Worm (Caenorhabditis elegans): ENCODE data around the gene srw-44.

DNA sequence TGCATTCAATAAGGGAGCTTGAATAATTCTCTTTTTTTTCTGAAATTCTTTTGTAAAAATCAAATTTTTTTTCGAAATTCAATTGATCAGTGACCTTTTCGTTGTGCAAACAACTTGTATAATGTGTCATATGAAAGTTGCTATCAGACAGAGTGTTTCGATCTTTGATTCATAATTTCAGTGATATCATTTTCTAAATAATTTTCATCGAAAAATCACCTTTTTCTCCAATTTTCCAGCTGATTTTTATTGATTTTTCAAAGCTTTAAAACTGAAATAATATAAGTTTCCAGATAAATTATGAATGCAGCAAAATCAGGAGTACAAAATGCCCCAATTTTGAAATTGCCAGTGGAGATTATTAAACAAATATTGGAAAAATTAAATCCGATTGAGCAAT is 48.4 kb downstream of the srw-44 start, which contains the start of gene fbxa-127:
- TF ChIP-seq elt-1 (tag; optimal IDR thresholded peaks at IDR 0.05; ENCODE audit: borderline replicate concordance, insufficient read depth), result no peak
- TF ChIP-seq nhr-28 (tag; optimal IDR thresholded peaks at IDR 0.05), result no peak
- TF ChIP-seq lin-13 (tag; optimal IDR thresholded peaks at IDR 0.05), result no peak
- no peak for TF ChIP-seq blmp-1 (tag; optimal IDR thresholded peaks at IDR 0.05)

Measured in whole organism, mixed stage, embryonic.